Fruit fly (Drosophila melanogaster) whole organism, adult: ENCODE measurements around the gene mei-9.

ENCODE experiments used
- CG11617 ChIP-seq: fragments of 200-800 bp; sonication (Bioruptor generic); optimal IDR thresholded peaks from 2 replicates; lab custom pipeline; 2017; ENCODE audit warnings: mild to moderate bottlenecking, missing biosample characterization, missing genetic modification reagents, missing genetic modification characterization
- CG12768 ChIP-seq: fragments of 200-800 bp; sonication (Bioruptor generic); optimal IDR thresholded peaks from 2 replicates; lab custom pipeline; 2017; ENCODE audit warnings: missing biosample characterization, missing genetic modification characterization, mild to moderate bottlenecking, moderate library complexity, missing genetic modification reagents
- CG14711 ChIP-seq: fragments of 200-800 bp; sonication (Bioruptor generic); optimal IDR thresholded peaks from 2 replicates; lab custom pipeline; 2018; ENCODE audit warnings: missing biosample characterization, mild to moderate bottlenecking, missing genetic modification characterization, moderate library complexity
- CG1620 ChIP-seq: fragments of 200-800 bp; sonication (Bioruptor generic); optimal IDR thresholded peaks from 2 replicates; lab custom pipeline; 2016; ENCODE audit warnings: missing biosample characterization, missing genetic modification characterization
- CG33017 ChIP-seq: fragments of 200-800 bp; sonication (Bioruptor generic); optimal IDR thresholded peaks from 2 replicates; lab custom pipeline; 2018; ENCODE audit warnings: missing biosample characterization, mild to moderate bottlenecking, missing genetic modification characterization, moderate library complexity
- CG5204 ChIP-seq: fragments of 200-800 bp; sonication (Bioruptor generic); optimal IDR thresholded peaks from 2 replicates; lab custom pipeline; 2016; ENCODE audit warnings: missing biosample characterization, missing genetic modification characterization
- CG7045 ChIP-seq: fragments of 200-800 bp; sonication (Bioruptor generic); optimal IDR thresholded peaks from 2 replicates; lab custom pipeline; 2017; ENCODE audit warnings: missing biosample characterization, mild to moderate bottlenecking, missing genetic modification characterization
- CG7101 ChIP-seq: fragments of 200-800 bp; sonication (Bioruptor generic); optimal IDR thresholded peaks from 2 replicates; lab custom pipeline; 2018; ENCODE audit warnings: missing biosample characterization, mild to moderate bottlenecking, missing genetic modification characterization, moderate library complexity
- Clk ChIP-seq: fragments of 200-800 bp; sonication (Bioruptor generic); optimal IDR thresholded peaks from 2 replicates; lab custom pipeline; 2017; ENCODE audit warnings: missing biosample characterization, missing genetic modification characterization
- Crg-1 ChIP-seq: fragments of 200-800 bp; sonication (Bioruptor generic); optimal IDR thresholded peaks from 2 replicates; lab custom pipeline; 2016; ENCODE audit warnings: missing biosample characterization, missing genetic modification characterization
- Hr96 ChIP-seq: fragments of 200-800 bp; sonication (Bioruptor generic); optimal IDR thresholded peaks from 2 replicates; lab custom pipeline; 2016; ENCODE audit warnings: missing biosample characterization, missing genetic modification characterization
- Mnt ChIP-seq: fragments of 200-800 bp; sonication (Bioruptor generic); optimal IDR thresholded peaks from 2 replicates; lab custom pipeline; 2016; ENCODE audit warnings: missing biosample characterization, mild to moderate bottlenecking, missing genetic modification characterization
- bab1 ChIP-seq: fragments of 200-800 bp; sonication (Bioruptor generic); optimal IDR thresholded peaks from 3 replicates; lab custom pipeline; 2019; ENCODE audit warnings: missing biosample characterization, mild to moderate bottlenecking, missing genetic modification characterization, moderate library complexity
- cic ChIP-seq: fragments of 200-800 bp; sonication (Bioruptor generic); optimal IDR thresholded peaks from 2 replicates; lab custom pipeline; 2017; ENCODE audit warnings: missing biosample characterization, mild to moderate bottlenecking, missing genetic modification characterization, moderate library complexity
- cnc ChIP-seq, 2 experiments: fragments of >200 bp; optimal IDR thresholded peaks; 2 replicates each; lab custom pipeline; 2017
- kay ChIP-seq: fragments of 200-800 bp; sonication (Bioruptor generic); peaks from one replicate; lab custom pipeline; 2016; ENCODE audit warnings: missing biosample characterization, missing genetic modification characterization, borderline replicate concordance
- ovo ChIP-seq: fragments of 200-800 bp; sonication (Bioruptor generic); optimal IDR thresholded peaks from 2 replicates; lab custom pipeline; 2016; ENCODE audit warnings: missing biosample characterization, missing genetic modification characterization
- pad ChIP-seq: fragments of 200-800 bp; sonication (Bioruptor generic); optimal IDR thresholded peaks from 3 replicates; lab custom pipeline; 2017; ENCODE audit warnings: missing biosample characterization, missing genetic modification characterization, mild to moderate bottlenecking, moderate library complexity, missing genetic modification reagents
- tj ChIP-seq: fragments of 200-800 bp; sonication (Bioruptor generic); optimal IDR thresholded peaks from 3 replicates; lab custom pipeline; 2017; ENCODE audit warnings: missing biosample characterization, mild to moderate bottlenecking, missing genetic modification characterization, moderate library complexity
- toe ChIP-seq: fragments of 200-800 bp; sonication (Bioruptor generic); optimal IDR thresholded peaks from 2 replicates; lab custom pipeline; 2016; ENCODE audit warnings: missing biosample characterization, missing genetic modification characterization

Gene mei-9

DNA sequence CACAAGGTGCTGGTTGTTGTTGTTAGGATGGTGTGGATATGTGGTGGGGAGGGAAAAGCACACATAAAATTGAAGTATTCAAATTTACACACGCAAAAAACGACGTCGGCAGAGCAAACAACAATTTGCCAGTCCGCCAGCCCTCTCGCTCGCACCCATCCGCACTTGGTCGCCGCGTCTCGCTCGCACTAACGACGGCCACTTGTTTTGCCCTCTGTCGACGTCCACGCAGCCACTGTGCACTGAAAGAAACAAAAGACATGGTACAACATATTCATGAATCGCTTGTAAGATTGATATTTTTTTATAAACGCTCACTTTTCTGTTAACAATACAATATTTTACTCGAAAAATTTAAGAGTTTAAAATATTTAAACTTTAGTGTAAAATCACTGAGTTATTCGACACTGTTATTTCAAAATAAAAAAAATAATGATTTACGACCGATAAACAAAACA, 5.3 kb upstream of the mei-9 start:
- TF ChIP-seq cnc (optimal IDR thresholded peaks at IDR 0.05; lab: Kevin White, UChicago) (no peak), toe (GFP tag; lab: Kevin White, UChicago) (peak; percentile 24), CG7101 (tag; lab: Kevin White, UChicago) (peak; percentile 75), CG33017 (tag; lab: Kevin White, UChicago) (peak; percentile 35), CG1620 (GFP tag; lab: Kevin White, UChicago) (peak; percentile 19), Hr96 (GFP tag; lab: Kevin White, UChicago) (peak; percentile 36), pad (GFP tag; lab: Kevin White, UChicago) (peak; percentile 8), CG14711 (peak; percentile 74), CG7045 (GFP tag; lab: Kevin White, UChicago) (peak; percentile 63), Crg-1 (no peak), ovo (GFP tag; lab: Kevin White, UChicago) (no peak), cic (GFP tag; lab: Kevin White, UChicago) (no peak), tj (peak; percentile 30), Clk (peak; percentile 9), CG12768 (GFP tag; lab: Kevin White, UChicago) (no peak), Mnt (GFP tag; lab: Kevin White, UChicago) (no peak), CG5204 (peak; percentile 68), bab1 (GFP tag; lab: Kevin White, UChicago) (peak; percentile 77), CG11617 (GFP tag; lab: Kevin White, UChicago) (peak; percentile 71), kay (GFP tag; lab: Kevin White, UChicago) (no peak)

DNA sequence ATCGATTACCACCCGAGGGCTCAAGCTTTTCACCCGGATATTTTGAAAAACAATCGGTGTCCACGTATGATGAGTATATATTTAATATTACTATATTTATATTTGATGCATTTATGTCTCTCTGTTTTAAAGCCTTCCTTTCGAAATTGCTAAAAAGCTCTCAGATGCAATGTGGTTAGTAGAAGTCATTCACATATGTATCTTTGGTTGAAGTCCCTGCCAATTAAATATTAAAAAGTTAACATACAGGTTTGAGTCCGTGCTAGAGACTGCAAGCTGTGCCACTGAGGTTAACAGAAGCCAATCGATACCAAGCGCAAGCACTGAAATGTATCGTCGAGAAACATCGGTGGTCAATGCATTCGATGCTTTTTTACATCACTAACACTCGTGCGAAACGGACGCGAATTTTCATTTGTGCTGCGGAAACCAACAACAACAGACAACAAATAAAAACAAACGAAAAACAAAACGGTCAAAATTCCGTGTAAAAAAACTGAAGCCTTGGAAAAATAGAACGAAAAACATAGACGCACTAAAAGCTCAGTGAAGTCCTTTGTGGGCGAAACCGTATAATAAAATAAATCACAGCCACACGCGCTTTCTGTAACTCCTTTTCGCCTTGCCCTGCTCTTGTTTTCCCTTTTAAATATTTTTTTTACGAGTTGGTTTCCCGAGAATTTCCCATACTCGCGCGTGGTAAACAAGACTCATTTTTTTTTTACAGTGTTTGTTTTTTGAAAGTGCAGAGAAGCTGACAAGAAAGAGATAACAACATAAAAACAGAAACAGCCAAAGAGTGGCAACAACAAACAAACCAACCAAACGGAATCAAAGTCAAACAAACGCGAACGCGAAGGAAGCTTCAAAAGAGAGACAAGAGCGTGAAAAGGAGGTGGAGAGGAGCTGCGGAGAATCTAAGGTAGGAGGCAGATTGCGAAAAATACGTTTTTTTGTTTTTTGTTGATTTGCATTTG, 3.9 kb upstream of the mei-9 start, which contains the start of gene norpA:
TSS of gene norpA (plus strand) at position 393 of the 977 bp plus-strand sequence.
- TF ChIP-seq CG11617 (GFP tag; lab: Kevin White, UChicago) (peak; percentile 40), Clk (no peak), tj (no peak), CG5204 (no peak), bab1 (GFP tag; lab: Kevin White, UChicago) (peak; percentile 43), toe (GFP tag; lab: Kevin White, UChicago) (no peak), Mnt (GFP tag; lab: Kevin White, UChicago) (peak; percentile 66), CG7101 (tag; lab: Kevin White, UChicago) (peak; percentile 36)

DNA sequence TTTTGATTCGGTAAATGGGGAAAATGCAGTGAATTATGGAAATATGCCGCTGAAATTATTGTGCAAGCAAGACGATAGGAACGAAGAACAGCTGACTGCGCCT, 3.4 kb upstream of the mei-9 start, which contains the start of gene mRpL33:
TSS of gene mRpL33 (minus strand) at position 101 of the 103 bp plus-strand sequence.
- TF ChIP-seq CG14711 (no peak), CG33017 (tag; lab: Kevin White, UChicago) (no peak), Hr96 (GFP tag; lab: Kevin White, UChicago) (no peak), toe (GFP tag; lab: Kevin White, UChicago) (no peak), cnc (optimal IDR thresholded peaks at IDR 0.05; lab: Kevin White, UChicago) (no peak), CG1620 (GFP tag; lab: Kevin White, UChicago) (no peak), CG11617 (GFP tag; lab: Kevin White, UChicago) (no peak), CG12768 (GFP tag; lab: Kevin White, UChicago) (no peak), Mnt (GFP tag; lab: Kevin White, UChicago) (no peak), pad (GFP tag; lab: Kevin White, UChicago) (no peak), Crg-1 (no peak), CG7101 (tag; lab: Kevin White, UChicago) (no peak), ovo (GFP tag; lab: Kevin White, UChicago) (no peak), bab1 (GFP tag; lab: Kevin White, UChicago) (no peak), kay (GFP tag; lab: Kevin White, UChicago) (no peak)

DNA sequence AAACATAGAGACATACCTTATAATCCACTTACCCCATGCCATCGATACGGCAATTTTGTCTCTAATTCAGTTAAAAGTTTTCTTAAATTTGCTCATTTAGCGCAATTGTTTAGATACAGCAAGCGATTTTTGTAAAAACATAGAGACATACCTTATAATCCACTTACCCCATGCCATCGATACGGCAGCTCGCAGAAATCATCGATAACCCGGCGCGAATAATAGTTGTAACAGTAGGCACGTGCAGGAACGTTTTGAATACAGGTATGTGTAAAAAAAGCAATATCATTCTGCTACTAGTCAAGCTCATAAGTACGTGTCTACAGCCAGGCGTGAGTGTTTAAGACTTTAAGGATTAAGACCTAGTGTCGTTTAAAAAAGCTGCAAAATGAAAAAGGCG, 639 bp upstream of the mei-9 start, which contains the start of gene NO66:
TSS of gene NO66 (plus strand) at position 199 of the 400 bp plus-strand sequence.
- TF ChIP-seq Mnt (GFP tag; lab: Kevin White, UChicago): peak; percentile 67

DNA sequence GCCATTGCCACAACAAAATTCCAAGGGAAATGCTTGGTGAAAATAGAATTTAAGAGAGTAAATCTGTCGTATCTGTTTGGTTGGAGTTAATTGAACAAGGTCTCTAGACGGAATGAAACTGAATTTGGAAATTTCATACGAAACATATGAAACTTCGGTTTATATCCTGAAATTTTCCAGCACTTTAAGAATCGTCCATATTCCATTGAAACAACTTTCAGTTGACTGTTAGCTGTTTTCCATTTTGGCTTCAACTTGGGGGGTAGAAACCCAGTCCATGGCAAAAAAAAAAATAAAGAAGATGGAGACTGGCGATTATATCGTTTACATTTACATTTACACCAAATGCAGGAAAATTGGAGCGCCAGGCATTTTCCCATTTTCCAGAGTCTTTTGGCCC, 6.9 kb downstream of the mei-9 start, which contains the start of gene CG15579:
TSS of gene CG15579 (minus strand) at position 101 of the 400 bp plus-strand sequence.
- TF ChIP-seq CG5204: no peak
- TF ChIP-seq CG33017 (tag; lab: Kevin White, UChicago): no peak
- no peak for TF ChIP-seq cnc (optimal IDR thresholded peaks at IDR 0.05; lab: Kevin White, UChicago)
- TF ChIP-seq Crg-1: no peak
- no peak for TF ChIP-seq tj
- TF ChIP-seq CG12768 (GFP tag; lab: Kevin White, UChicago): no peak
- no peak for TF ChIP-seq ovo (GFP tag; lab: Kevin White, UChicago)
- no peak for TF ChIP-seq pad (GFP tag; lab: Kevin White, UChicago)
- TF ChIP-seq CG7045 (GFP tag; lab: Kevin White, UChicago): no peak
- TF ChIP-seq CG11617 (GFP tag; lab: Kevin White, UChicago): no peak
- no peak for TF ChIP-seq cic (GFP tag; lab: Kevin White, UChicago)
- TF ChIP-seq CG1620 (GFP tag; lab: Kevin White, UChicago): no peak
- no peak for TF ChIP-seq Clk
- TF ChIP-seq kay (GFP tag; lab: Kevin White, UChicago): no peak

DNA sequence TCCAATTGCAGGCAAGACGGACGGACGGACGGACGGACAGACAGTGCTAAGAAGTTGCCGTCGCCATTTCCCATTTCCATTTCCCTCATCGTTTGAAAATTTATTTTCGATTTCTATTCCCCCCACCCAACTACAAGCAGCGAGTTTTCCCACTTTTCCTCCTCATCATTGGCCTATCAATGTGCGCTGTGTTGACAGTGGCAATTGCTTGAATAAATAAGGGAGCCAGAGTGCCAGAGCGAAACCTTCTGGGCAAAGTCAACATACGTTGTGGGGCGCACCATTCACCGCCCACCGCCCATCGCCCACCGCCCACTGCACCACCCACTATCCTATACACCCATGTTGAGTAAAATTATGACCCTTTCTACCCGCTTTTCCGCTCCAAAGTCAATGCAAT, 12.6 kb downstream of the mei-9 start:
- TF ChIP-seq cic (GFP tag; lab: Kevin White, UChicago) (no peak), Mnt (GFP tag; lab: Kevin White, UChicago) (no peak), CG11617 (GFP tag; lab: Kevin White, UChicago) (no peak), CG14711 (no peak), ovo (GFP tag; lab: Kevin White, UChicago) (no peak), CG7101 (tag; lab: Kevin White, UChicago) (no peak), Crg-1 (no peak), CG7045 (GFP tag; lab: Kevin White, UChicago) (no peak), bab1 (GFP tag; lab: Kevin White, UChicago) (no peak), toe (GFP tag; lab: Kevin White, UChicago) (no peak), Clk (no peak), pad (GFP tag; lab: Kevin White, UChicago) (no peak), kay (GFP tag; lab: Kevin White, UChicago) (no peak), Hr96 (GFP tag; lab: Kevin White, UChicago) (no peak), CG12768 (GFP tag; lab: Kevin White, UChicago) (no peak), CG1620 (GFP tag; lab: Kevin White, UChicago) (no peak), cnc (optimal IDR thresholded peaks at IDR 0.05; lab: Kevin White, UChicago) (no peak), CG33017 (tag; lab: Kevin White, UChicago) (no peak), tj (no peak), CG5204 (no peak)
